Worm (Caenorhabditis elegans): Measurements from ENCODE around the gene K08B12.1.

K08B12.1 gene

DNA sequence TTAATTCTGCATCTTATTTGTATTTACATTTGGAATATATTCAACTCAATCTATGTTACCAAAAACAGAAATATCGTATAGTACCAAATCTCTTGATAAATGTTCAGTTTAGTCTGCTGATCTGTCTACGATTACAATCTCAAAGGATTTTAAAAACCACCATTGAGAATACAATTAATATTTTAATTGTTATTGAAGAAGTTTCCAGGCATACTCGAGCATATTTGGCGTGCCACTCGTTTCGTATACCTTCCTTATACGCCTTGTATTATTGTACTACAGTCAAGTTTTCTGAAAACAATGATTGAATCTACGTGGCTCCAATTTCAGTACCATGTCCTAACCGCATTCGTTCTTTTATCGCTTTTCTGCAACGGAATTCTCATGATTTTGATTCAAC is 41.3 kb upstream of the K08B12.1 start, which contains the start of gene str-206:
Gene str-206 (plus strand): TSS at position 301 of the 400 bp plus-strand sequence.
- TF ChIP-seq hlh-15 (tag; optimal IDR thresholded peaks at IDR 0.05) (no peak), hlh-6 (tag; optimal IDR thresholded peaks at IDR 0.05) (no peak), gmeb-2 (tag; optimal IDR thresholded peaks at IDR 0.05) (no peak), unc-3 (GFP tag; conservative IDR thresholded peaks at IDR 0.05) (no peak), unc-3 (tag; optimal IDR thresholded peaks at IDR 0.05) (no peak), ceh-34 (tag; optimal IDR thresholded peaks at IDR 0.05) (no peak), K02D7.2 (tag; optimal IDR thresholded peaks at IDR 0.05) (no peak), ceh-18 (tag; optimal IDR thresholded peaks at IDR 0.05) (no peak), unc-42 (tag; optimal IDR thresholded peaks at IDR 0.05) (no peak), pha-2 (tag; optimal IDR thresholded peaks at IDR 0.05) (no peak), npax-4 (tag; optimal IDR thresholded peaks at IDR 0.05) (no peak), ama-1 (optimal IDR thresholded peaks at IDR 0.05) (no peak), dve-1 (tag; optimal IDR thresholded peaks at IDR 0.05) (no peak), lim-6 (tag; optimal IDR thresholded peaks at IDR 0.05) (no peak), ref-2 (tag; optimal IDR thresholded peaks at IDR 0.05) (no peak), pag-3 (tag; optimal IDR thresholded peaks at IDR 0.05; ENCODE audit: borderline replicate concordance) (no peak), ceh-31 (tag; optimal IDR thresholded peaks at IDR 0.05) (no peak), ceh-30 (tag; optimal IDR thresholded peaks at IDR 0.05) (no peak), mec-3 (tag; optimal IDR thresholded peaks at IDR 0.05; ENCODE audit: borderline replicate concordance) (no peak)

DNA sequence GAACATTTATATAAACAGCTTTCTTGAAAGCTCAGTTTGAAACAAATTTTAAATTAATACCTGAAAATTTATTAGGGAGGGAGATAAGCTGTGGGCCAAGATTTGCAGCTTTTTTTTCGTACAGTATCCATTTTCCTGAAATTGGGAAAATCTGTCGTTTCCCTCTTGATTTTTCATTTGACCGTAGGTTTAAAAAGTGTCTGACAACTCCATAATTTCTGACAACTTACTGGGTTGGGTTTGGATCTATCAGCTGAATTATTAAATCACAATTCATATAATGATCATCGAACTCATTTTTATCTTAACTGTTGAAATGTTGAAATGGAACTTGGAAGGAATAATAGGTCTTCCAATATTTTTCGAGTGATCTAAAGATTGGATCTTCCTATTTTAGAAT is 38.4 kb upstream of the K08B12.1 start:
- TF ChIP-seq lin-11 (tag; optimal IDR thresholded peaks at IDR 0.05) (no peak), hlh-15 (tag; optimal IDR thresholded peaks at IDR 0.05) (no peak), ceh-18 (tag; optimal IDR thresholded peaks at IDR 0.05) (no peak), pax-1 (tag; optimal IDR thresholded peaks at IDR 0.05) (no peak), ama-1 (optimal IDR thresholded peaks at IDR 0.05) (peak; percentile 71), tbx-2 (tag; optimal IDR thresholded peaks at IDR 0.05) (no peak)

DNA sequence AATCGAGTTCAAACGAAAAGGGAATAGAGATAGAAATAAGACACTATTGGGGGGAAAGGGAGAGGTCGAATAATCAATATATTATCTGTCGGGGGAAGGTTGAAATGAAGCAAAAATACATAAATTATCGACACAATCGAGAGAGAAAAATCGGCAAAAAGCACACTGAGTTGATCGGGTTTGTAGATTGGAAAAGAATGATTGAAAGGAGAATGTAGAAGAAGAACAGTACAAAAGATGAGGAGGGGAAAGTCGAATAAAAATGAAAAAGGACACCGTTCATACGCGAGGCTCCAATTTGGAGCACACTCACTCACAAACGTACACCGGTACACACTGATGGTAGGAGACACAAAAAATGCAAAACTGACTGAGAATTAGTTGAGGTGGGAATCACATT is 37.9 kb upstream of the K08B12.1 start:
- TF ChIP-seq fax-1 (tag; optimal IDR thresholded peaks at IDR 0.05), result no peak
- TF ChIP-seq T23F11.4 (GFP tag; optimal IDR thresholded peaks at IDR 0.05), result no peak
- no peak for TF ChIP-seq ceh-48 (tag; optimal IDR thresholded peaks at IDR 0.05)
- TF ChIP-seq ttx-3 (tag; optimal IDR thresholded peaks at IDR 0.05), result no peak
- TF ChIP-seq gmeb-2 (tag; optimal IDR thresholded peaks at IDR 0.05), result no peak
- TF ChIP-seq tbx-7 (tag; optimal IDR thresholded peaks at IDR 0.05), result no peak
- no peak for TF ChIP-seq hlh-8 (tag; optimal IDR thresholded peaks at IDR 0.05)
- TF ChIP-seq ref-2 (tag; optimal IDR thresholded peaks at IDR 0.05), result no peak
- TF ChIP-seq pax-1 (tag; optimal IDR thresholded peaks at IDR 0.05), result no peak
- no peak for TF ChIP-seq ceh-9 (tag; optimal IDR thresholded peaks at IDR 0.05)
- no peak for TF ChIP-seq syd-9 (tag; optimal IDR thresholded peaks at IDR 0.05)
- no peak for TF ChIP-seq pat-9 (tag; optimal IDR thresholded peaks at IDR 0.05)
- no peak for TF ChIP-seq ceh-22 (tag; optimal IDR thresholded peaks at IDR 0.05)
- TF ChIP-seq F13H6.1 (tag; optimal IDR thresholded peaks at IDR 0.05), result no peak
- TF ChIP-seq ceh-18 (tag; optimal IDR thresholded peaks at IDR 0.05), result no peak
- TF ChIP-seq elt-2 (tag; optimal IDR thresholded peaks at IDR 0.05), result no peak

DNA sequence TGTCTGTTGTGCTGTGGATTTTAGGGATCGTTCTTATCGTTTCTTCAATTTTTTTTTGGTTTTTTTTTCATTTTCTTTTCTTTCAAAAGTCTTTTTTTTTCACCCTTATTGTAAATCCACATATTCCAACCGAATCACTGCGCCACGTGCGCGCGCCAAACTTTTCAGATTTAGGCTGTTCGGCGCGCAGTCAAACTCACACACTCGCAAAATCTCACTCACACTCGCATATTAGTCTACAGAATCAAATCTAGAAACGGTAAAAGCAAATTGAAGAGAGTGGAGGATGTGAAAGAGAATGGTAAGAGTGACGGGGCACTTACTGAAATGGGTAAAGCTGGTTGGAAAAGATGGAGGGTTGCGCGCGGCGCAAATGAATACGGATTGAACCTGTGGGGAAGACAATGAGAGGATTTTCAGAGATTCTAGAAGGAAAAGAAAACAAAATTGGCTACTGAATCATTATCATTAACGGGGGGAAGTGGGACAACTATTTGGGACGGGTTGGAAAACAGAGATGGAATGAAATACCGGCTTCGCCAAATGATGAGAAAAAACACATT is 36.9 kb upstream of the K08B12.1 start:
- TF ChIP-seq dmd-4 (tag; optimal IDR thresholded peaks at IDR 0.05; ENCODE audit: borderline replicate concordance) (peak; percentile 36), hlh-13 (GFP tag; optimal IDR thresholded peaks at IDR 0.05) (peak; percentile 52), ceh-6 (GFP tag; optimal IDR thresholded peaks at IDR 0.05) (no peak), C08G9.2 (tag; optimal IDR thresholded peaks at IDR 0.05) (peak; percentile 13)
